Worm (Caenorhabditis elegans): Measurements from ENCODE around the gene nkb-3.

nkb-3 gene

DNA sequence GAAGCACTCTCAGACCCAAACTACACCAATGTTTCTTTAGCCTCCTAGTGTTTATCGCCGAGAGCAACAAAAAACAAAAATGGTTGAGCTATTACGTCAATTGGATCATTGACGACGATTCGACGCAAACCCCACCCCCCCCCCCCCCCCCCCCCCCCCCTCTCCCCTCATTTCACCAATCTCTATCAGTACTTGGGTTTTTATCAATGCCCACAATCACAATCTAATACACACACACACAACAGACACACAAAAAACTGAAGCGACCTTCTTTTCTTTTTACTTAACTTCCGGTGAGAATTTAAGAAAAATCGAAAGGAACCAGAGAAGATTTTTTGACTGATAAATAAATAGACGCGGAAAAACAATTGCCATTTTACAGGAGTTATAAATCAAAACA, 5.2 kb upstream of the nkb-3 start:
- TF ChIP-seq ceh-8 (GFP tag; optimal IDR thresholded peaks at IDR 0.05) (peak; percentile 73), nhr-11 (tag; optimal IDR thresholded peaks at IDR 0.05) (no peak), blmp-1 (tag; optimal IDR thresholded peaks at IDR 0.05) (peak; percentile 37), nhr-71 (tag; optimal IDR thresholded peaks at IDR 0.05) (peak; percentile 2)

DNA sequence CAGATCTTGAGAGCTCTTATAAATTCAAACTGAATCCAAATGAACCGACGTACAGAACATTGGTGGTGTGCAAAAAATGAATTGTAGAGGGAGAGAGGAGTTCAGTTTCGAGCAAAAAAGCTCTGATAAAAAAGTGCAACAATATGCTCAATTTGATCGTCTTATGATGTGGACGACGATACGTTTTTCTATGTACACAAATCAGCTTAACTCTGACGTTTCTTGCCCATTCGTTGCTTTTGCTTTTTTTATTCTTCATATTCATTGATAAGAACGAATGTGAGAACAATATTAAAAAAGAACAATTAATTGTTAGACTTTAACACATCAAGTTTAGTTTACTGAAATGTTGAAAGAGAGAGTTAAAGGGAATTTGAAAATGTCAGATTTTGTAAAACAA, 3.8 kb upstream of the nkb-3 start:
- peak in 1 of 2 experiments; percentile 5 for TF ChIP-seq lin-35 (GFP tag; optimal IDR thresholded peaks at IDR 0.05)
- no peak for TF ChIP-seq isw-1 (GFP tag; IDR thresholded peaks at IDR 0.05)
- TF ChIP-seq ztf-4 (tag; optimal IDR thresholded peaks at IDR 0.05), result no peak
- peak; percentile 45 for TF ChIP-seq elt-2 (tag; optimal IDR thresholded peaks at IDR 0.05)

DNA sequence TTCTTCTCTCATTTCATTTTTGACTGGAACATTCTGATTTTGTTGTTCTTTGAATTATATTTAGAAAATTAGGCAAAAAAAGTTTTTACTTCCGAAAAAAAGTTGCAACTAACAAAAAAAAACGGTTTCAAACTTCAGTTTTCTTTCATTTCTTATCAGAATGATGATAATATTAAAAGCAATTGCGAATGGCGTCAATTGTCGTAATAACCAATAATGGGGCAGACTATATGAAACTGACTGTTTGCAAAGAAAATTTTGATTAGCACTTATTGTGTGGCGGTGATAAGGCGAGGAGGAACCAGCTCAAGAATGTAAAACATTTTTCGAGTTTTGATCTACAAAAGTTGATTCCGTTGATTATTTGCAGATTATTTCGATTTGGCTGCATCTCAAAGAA, 2.4 kb upstream of the nkb-3 start:
- TF ChIP-seq swsn-7 (tag; optimal IDR thresholded peaks at IDR 0.05) (no peak), ama-1 (optimal IDR thresholded peaks at IDR 0.05) (no peak), unc-86 (tag; optimal IDR thresholded peaks at IDR 0.05) (no peak), nhr-90 (tag; optimal IDR thresholded peaks at IDR 0.05; ENCODE audit: poor library complexity) (no peak), elt-2 (tag; optimal IDR thresholded peaks at IDR 0.05) (peak; percentile 77), pqm-1 (tag; optimal IDR thresholded peaks at IDR 0.05) (no peak), C04F5.9 (tag; optimal IDR thresholded peaks at IDR 0.05) (no peak), alr-1 (tag; optimal IDR thresholded peaks at IDR 0.05; ENCODE audit: borderline replicate concordance) (no peak), lir-3 (tag; optimal IDR thresholded peaks at IDR 0.05; ENCODE audit: poor library complexity) (no peak), nhr-237 (tag; optimal IDR thresholded peaks at IDR 0.05) (no peak), pag-3 (tag; optimal IDR thresholded peaks at IDR 0.05; ENCODE audit: borderline replicate concordance, insufficient read depth) (no peak), snpc-4 (tag; optimal IDR thresholded peaks at IDR 0.05) (no peak), pax-3 (tag; optimal IDR thresholded peaks at IDR 0.05) (no peak), mef-2 (tag; optimal IDR thresholded peaks at IDR 0.05) (no peak), nhr-85 (tag) (peak; percentile 71), isw-1 (GFP tag; IDR thresholded peaks at IDR 0.05) (no peak), nhr-12 (tag; optimal IDR thresholded peaks at IDR 0.05) (no peak), sptf-1 (tag; optimal IDR thresholded peaks at IDR 0.05) (no peak), nhr-11 (tag; optimal IDR thresholded peaks at IDR 0.05) (no peak), nhr-28 (tag; optimal IDR thresholded peaks at IDR 0.05) (no peak), lsy-2 (tag; optimal IDR thresholded peaks at IDR 0.05) (no peak), hlh-4 (tag; optimal IDR thresholded peaks at IDR 0.05) (no peak), nhr-19 (GFP tag; conservative IDR thresholded peaks at IDR 0.05) (peak; percentile 29; the same call in 1 of the 2 replicates), C16A3.4 (tag; optimal IDR thresholded peaks at IDR 0.05) (no peak), efl-3 (GFP tag; optimal IDR thresholded peaks at IDR 0.05) (no peak), ceh-8 (GFP tag; optimal IDR thresholded peaks at IDR 0.05) (no peak), fos-1 (tag; optimal IDR thresholded peaks at IDR 0.05) (no peak), fkh-8 (tag; optimal IDR thresholded peaks at IDR 0.05) (no peak), zag-1 (tag; optimal IDR thresholded peaks at IDR 0.05) (no peak), dpl-1 (GFP tag; optimal IDR thresholded peaks at IDR 0.05) (no peak), zip-4 (GFP tag; optimal IDR thresholded peaks at IDR 0.05) (no peak), vab-15 (tag; optimal IDR thresholded peaks at IDR 0.05) (no peak), ces-1 (GFP tag; optimal IDR thresholded peaks at IDR 0.05) (no peak), C34B4.2 (tag; optimal IDR thresholded peaks at IDR 0.05) (no peak), ceh-82 (tag; optimal IDR thresholded peaks at IDR 0.05) (no peak), lin-39 (tag; optimal IDR thresholded peaks at IDR 0.05) (no peak), ztf-11 (tag; optimal IDR thresholded peaks at IDR 0.05) (no peak), efl-1 (optimal IDR thresholded peaks at IDR 0.05) (no peak), efl-1 (GFP tag; optimal IDR thresholded peaks at IDR 0.05 in 1 of 2) (no peak), ets-5 (GFP tag; IDR thresholded peaks at IDR 0.05) (no peak), nhr-20 (tag; optimal IDR thresholded peaks at IDR 0.05) (peak; percentile 9), snu-23 (GFP tag; optimal IDR thresholded peaks at IDR 0.05) (no peak), mep-1 (tag; optimal IDR thresholded peaks at IDR 0.05) (no peak), lin-13 (GFP tag; optimal IDR thresholded peaks at IDR 0.05) (no peak), fkh-10 (GFP tag; optimal IDR thresholded peaks at IDR 0.05) (no peak), ceh-88 (GFP tag; IDR thresholded peaks at IDR 0.05) (no peak)
